Worm (Caenorhabditis elegans) whole organism, L1 larva: ENCODE results near the gene cec-3.

Source experiments
- C16A3.4 ChIP-seq: fragments of 150-350 bp; optimal IDR thresholded peaks from 2 replicates; lab custom pipeline; 2014; ENCODE audit warnings: missing biosample characterization, missing genetic modification characterization
- F16B12.6 ChIP-seq: fragments of 150-350 bp; optimal IDR thresholded peaks from 2 replicates; lab custom pipeline; 2014; ENCODE audit warnings: missing biosample characterization, missing genetic modification characterization
- Y116A8C.19 ChIP-seq: sonication (generic microtip); optimal IDR thresholded peaks from 2 replicates; lab custom pipeline; 2016; ENCODE audit warnings: missing compliant biosample characterization, missing genetic modification characterization, borderline replicate concordance
- aly-2 ChIP-seq: fragments of 150-350 bp; optimal IDR thresholded peaks from 2 replicates; lab custom pipeline; 2014; ENCODE audit warnings: missing biosample characterization, missing genetic modification characterization
- ama-1 ChIP-seq: fragments of 150-350 bp; optimal IDR thresholded peaks from 2 replicates; lab custom pipeline; 2014
- ceh-8 ChIP-seq: fragments of 200-800 bp; sonication (Bioruptor generic); optimal IDR thresholded peaks from 2 replicates; lab custom pipeline; 2018; ENCODE audit warnings: mild to moderate bottlenecking, missing genetic modification characterization, moderate library complexity, missing compliant biosample characterization
- ceh-82 ChIP-seq, 3 experiments: fragments of 150-350 bp in 1 of 3; sonication (generic microtip) in 2 of 3; optimal IDR thresholded peaks; 2 replicates each; lab custom pipeline; 2014 to 2017; ENCODE audit warnings: missing biosample characterization in 3 of 3, missing genetic modification characterization in 3 of 3
- dsc-1 ChIP-seq: sonication (generic microtip); optimal IDR thresholded peaks from 2 replicates; lab custom pipeline; 2016; ENCODE audit warnings: mild to moderate bottlenecking, missing genetic modification characterization, missing compliant biosample characterization
- efl-3 ChIP-seq: fragments of 200-800 bp; sonication (Bioruptor generic); optimal IDR thresholded peaks from 2 replicates; lab custom pipeline; 2018; ENCODE audit warnings: mild to moderate bottlenecking, missing genetic modification characterization, missing compliant biosample characterization
- egl-27 ChIP-seq, 2 experiments: fragments of 150-350 bp in 1 of 2; sonication (generic microtip); optimal IDR thresholded peaks; 3 replicates each; lab custom pipeline; 2017 to 2018; ENCODE audit warnings: missing biosample characterization in 2 of 2, missing genetic modification characterization in 2 of 2, missing genetic modification reagents in 2 of 2
- fkh-10 ChIP-seq: sonication (generic microtip); optimal IDR thresholded peaks from 2 replicates; lab custom pipeline; 2017; ENCODE audit warnings: missing biosample characterization, missing genetic modification reagents, missing genetic modification characterization
- fkh-4 ChIP-seq: sonication (generic microtip); optimal IDR thresholded peaks from 2 replicates; lab custom pipeline; 2016; ENCODE audit warnings: missing compliant biosample characterization, missing genetic modification characterization, borderline replicate concordance
- fos-1 ChIP-seq: fragments of 150-350 bp; optimal IDR thresholded peaks from 2 replicates; lab custom pipeline; 2014; ENCODE audit warnings: missing biosample characterization, missing genetic modification characterization
- hlh-17 ChIP-seq: fragments of 200-800 bp; sonication (Bioruptor generic); optimal IDR thresholded peaks from 2 replicates; lab custom pipeline; 2018; ENCODE audit warnings: missing genetic modification characterization, mild to moderate bottlenecking, missing compliant biosample characterization, moderate library complexity, borderline replicate concordance
- hpl-2 ChIP-seq: fragments of 150-350 bp; optimal IDR thresholded peaks from 2 replicates; lab custom pipeline; 2014; ENCODE audit warnings: missing biosample characterization, missing genetic modification reagents, missing genetic modification characterization
- isw-1 ChIP-seq: fragments of 200-800 bp; sonication (Bioruptor generic); IDR thresholded peaks from 2 replicates; pipeline ENCODE4 v1.3.6; 2022; ENCODE audit warnings: missing genetic modification characterization, missing compliant biosample characterization
- jun-1 ChIP-seq: fragments of 150-350 bp; optimal IDR thresholded peaks from 2 replicates; lab custom pipeline; 2014; ENCODE audit warnings: missing biosample characterization, missing genetic modification reagents, missing genetic modification characterization
- lin-15B ChIP-seq: fragments of 150-350 bp; sonication (generic microtip); optimal IDR thresholded peaks from 3 replicates; lab custom pipeline; 2014; ENCODE audit warnings: missing biosample characterization, missing genetic modification characterization
- lin-39 ChIP-seq: fragments of 150-350 bp; optimal IDR thresholded peaks from 2 replicates; lab custom pipeline; 2014; ENCODE audit warnings: missing biosample characterization, missing genetic modification reagents, missing genetic modification characterization
- mab-9 ChIP-seq: fragments of 200-800 bp; sonication (Bioruptor generic); IDR thresholded peaks from 2 replicates; pipeline ENCODE4 v1.3.6; 2022; ENCODE audit warnings: missing genetic modification reagents, missing genetic modification characterization, missing compliant biosample characterization
- mep-1 ChIP-seq: fragments of 150-350 bp; optimal IDR thresholded peaks from 2 replicates; lab custom pipeline; 2014; ENCODE audit warnings: missing biosample characterization, missing genetic modification characterization
- nhr-20 ChIP-seq: sonication (generic microtip); optimal IDR thresholded peaks from 2 replicates; lab custom pipeline; 2016; ENCODE audit warnings: mild to moderate bottlenecking, missing genetic modification characterization, missing compliant biosample characterization
- nhr-237 ChIP-seq: fragments of 150-350 bp; optimal IDR thresholded peaks from 2 replicates; lab custom pipeline; 2014; ENCODE audit warnings: missing biosample characterization, missing genetic modification characterization
- nhr-28 ChIP-seq: fragments of 150-350 bp; optimal IDR thresholded peaks from 2 replicates; lab custom pipeline; 2014; ENCODE audit warnings: missing biosample characterization, missing genetic modification characterization
- nhr-71 ChIP-seq: sonication (generic microtip); optimal IDR thresholded peaks from 2 replicates; lab custom pipeline; 2016; ENCODE audit warnings: mild to moderate bottlenecking, missing genetic modification characterization, moderate library complexity, missing compliant biosample characterization
- nhr-76 ChIP-seq: sonication (generic microtip); optimal IDR thresholded peaks from 2 replicates; lab custom pipeline; 2017; ENCODE audit warnings: missing biosample characterization, missing genetic modification characterization
- skn-1 ChIP-seq: fragments of 150-350 bp; optimal IDR thresholded peaks from 2 replicates; lab custom pipeline; 2014; ENCODE audit warnings: missing biosample characterization, missing genetic modification characterization
- snpc-4 ChIP-seq: fragments of 150-350 bp; optimal IDR thresholded peaks from 2 replicates; lab custom pipeline; 2014; ENCODE audit warnings: missing biosample characterization, missing genetic modification characterization
- snu-23 ChIP-seq: sonication (generic microtip); optimal IDR thresholded peaks from 2 replicates; lab custom pipeline; 2016; ENCODE audit warnings: missing genetic modification characterization, missing compliant biosample characterization
- sox-4 ChIP-seq: sonication (generic microtip); optimal IDR thresholded peaks from 2 replicates; lab custom pipeline; 2016; ENCODE audit warnings: missing genetic modification characterization, missing compliant biosample characterization
- unc-62 ChIP-seq: fragments of 150-350 bp; optimal IDR thresholded peaks from 2 replicates; lab custom pipeline; 2014; ENCODE audit warnings: missing biosample characterization, missing genetic modification reagents, missing genetic modification characterization
- unc-86 ChIP-seq: sonication (generic microtip); optimal IDR thresholded peaks from 2 replicates; lab custom pipeline; 2016; ENCODE audit warnings: missing genetic modification characterization, missing compliant biosample characterization
- unc-98 ChIP-seq: fragments of 200-800 bp; sonication (Bioruptor generic); IDR thresholded peaks from 2 replicates; pipeline ENCODE4 v1.3.6; 2022; ENCODE audit warnings: missing genetic modification characterization, missing compliant biosample characterization
- vab-15 ChIP-seq: sonication (generic microtip); optimal IDR thresholded peaks from 2 replicates; lab custom pipeline; 2017; ENCODE audit warnings: missing genotype, mild to moderate bottlenecking, missing genetic modification characterization, missing compliant biosample characterization
- xbp-1 ChIP-seq: sonication (generic microtip); optimal IDR thresholded peaks from 2 replicates; lab custom pipeline; 2016; ENCODE audit warnings: missing genetic modification characterization, missing compliant biosample characterization
- ztf-11 ChIP-seq, 2 experiments: sonication (generic microtip); optimal IDR thresholded peaks; 2 replicates each; lab custom pipeline; 2016 to 2017; ENCODE audit warnings: missing genetic modification characterization in 2 of 2, missing biosample characterization in 1 of 2, missing compliant biosample characterization in 1 of 2
- ztf-4 ChIP-seq: fragments of 150-350 bp; optimal IDR thresholded peaks from 2 replicates; lab custom pipeline; 2014; ENCODE audit warnings: missing biosample characterization, missing genetic modification characterization

The cec-3 gene

DNA sequence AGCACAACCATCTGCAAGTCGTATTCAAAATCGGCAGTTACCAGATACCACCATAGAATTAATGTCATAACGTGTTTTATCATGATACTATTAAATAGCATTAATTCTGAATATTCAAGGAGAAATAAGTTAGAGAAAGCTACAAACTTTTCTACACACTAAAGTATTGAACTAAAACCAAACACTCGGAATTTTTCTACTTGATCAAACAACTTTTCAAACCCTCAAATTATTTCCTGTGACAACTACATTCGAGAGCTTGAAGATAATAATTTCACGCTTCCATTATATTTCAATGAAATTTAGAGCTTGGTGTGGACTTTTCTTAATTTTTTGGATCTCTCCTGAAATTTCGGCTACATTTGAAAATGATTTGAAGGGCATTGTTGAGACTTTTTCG lies 34.9 kb downstream of the cec-3 start, which contains the start of gene irld-47:
Gene irld-47, minus strand, starts transcription at position 101 of the 400 bp plus-strand sequence.
- TF ChIP-seq fos-1 (tag; lab: Kevin White, UChicago) (no peak), unc-98 (GFP tag; lab: Robert Waterston, UW) (no peak), nhr-76 (no peak), ztf-4 (tag; lab: Kevin White, UChicago) (no peak), Y116A8C.19 (tag; lab: Kevin White, UChicago) (no peak), ceh-82 (tag; optimal IDR thresholded peaks at IDR 0.05; lab: Kevin White, UChicago) (no peak), skn-1 (tag; lab: Kevin White, UChicago) (no peak), vab-15 (no peak), F16B12.6 (tag; lab: Kevin White, UChicago) (no peak), unc-62 (GFP tag; lab: Kevin White, UChicago) (no peak), snu-23 (GFP tag; lab: Kevin White, UChicago) (no peak), ama-1 (no peak), egl-27 (tag; optimal IDR thresholded peaks at IDR 0.05; lab: Kevin White, UChicago) (no peak), aly-2 (tag; lab: Kevin White, UChicago) (no peak), fkh-10 (GFP tag; lab: Kevin White, UChicago) (no peak)

DNA sequence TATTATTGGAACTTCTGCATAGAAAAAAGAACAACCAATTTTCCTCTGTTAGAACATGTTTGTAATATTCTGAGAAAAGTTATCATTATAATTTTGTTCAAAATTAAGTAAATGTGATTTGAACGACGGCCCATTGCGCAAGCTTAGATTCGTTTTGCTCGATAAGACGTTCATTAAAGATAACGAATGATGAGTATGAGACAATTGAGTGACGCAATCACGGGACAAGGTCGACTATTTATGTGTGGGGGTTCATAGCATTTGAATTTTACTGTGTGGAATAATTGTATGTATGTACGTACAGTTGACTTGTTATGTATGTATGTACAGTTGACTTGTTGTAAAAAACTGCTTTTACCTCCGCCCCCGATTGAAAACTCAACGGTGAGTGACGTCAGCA lies 38.0 kb downstream of the cec-3 start:
- TF ChIP-seq jun-1 (tag; lab: Kevin White, UChicago), result no peak
- TF ChIP-seq F16B12.6 (tag; lab: Kevin White, UChicago), result no peak
- TF ChIP-seq nhr-28 (tag; lab: Kevin White, UChicago), result no peak
- TF ChIP-seq nhr-20 (tag; lab: Kevin White, UChicago), result no peak
- no peak for TF ChIP-seq lin-39 (tag; lab: Kevin White, UChicago)
- TF ChIP-seq xbp-1, result no peak
- no peak for TF ChIP-seq snpc-4 (tag; lab: Kevin White, UChicago)
- no peak for TF ChIP-seq hpl-2 (GFP tag; lab: Kevin White, UChicago)
- TF ChIP-seq mab-9 (GFP tag; lab: Robert Waterston, UW), result no peak
- TF ChIP-seq sox-4 (tag; lab: Kevin White, UChicago), result no peak
- TF ChIP-seq nhr-237 (tag; lab: Kevin White, UChicago), result no peak
- no peak for TF ChIP-seq ztf-11 (tag; optimal IDR thresholded peaks at IDR 0.05; lab: Kevin White, UChicago)
- no peak for TF ChIP-seq skn-1 (tag; lab: Kevin White, UChicago)
- no peak for TF ChIP-seq snu-23 (GFP tag; lab: Kevin White, UChicago)
- no peak for TF ChIP-seq fkh-4 (tag; lab: Kevin White, UChicago)

DNA sequence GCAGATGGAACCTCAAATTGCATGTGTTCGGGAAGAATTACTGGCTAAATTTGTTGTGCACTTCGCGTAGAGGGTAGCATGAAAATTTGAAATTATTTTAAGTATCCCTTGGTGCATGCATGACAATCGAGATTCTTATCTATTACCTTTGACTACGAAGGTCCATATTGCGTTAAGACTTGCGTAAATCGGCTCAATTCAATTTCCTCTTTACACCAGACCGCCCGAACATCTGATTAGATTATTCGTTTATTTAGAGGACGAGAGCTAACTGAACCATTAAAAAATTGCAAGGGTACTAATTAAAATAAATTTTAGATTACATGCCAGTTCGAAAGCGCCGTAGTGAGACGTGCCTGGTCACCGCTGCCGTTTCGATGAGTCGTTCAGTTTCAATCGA lies 39.8 kb downstream of the cec-3 start:
- TF ChIP-seq ztf-11 (tag; optimal IDR thresholded peaks at IDR 0.05; lab: Kevin White, UChicago) (no peak), isw-1 (GFP tag; lab: Robert Waterston, UW) (no peak), hlh-17 (GFP tag; lab: Kevin White, UChicago) (no peak), jun-1 (tag; lab: Kevin White, UChicago) (no peak), unc-86 (tag; lab: Kevin White, UChicago) (no peak), C16A3.4 (tag; lab: Kevin White, UChicago) (no peak), fos-1 (tag; lab: Kevin White, UChicago) (no peak), lin-15B (tag; lab: Kevin White, UChicago) (no peak), ceh-8 (GFP tag; lab: Kevin White, UChicago) (no peak), aly-2 (tag; lab: Kevin White, UChicago) (no peak), mep-1 (no peak), dsc-1 (tag; lab: Kevin White, UChicago) (no peak), efl-3 (no peak), F16B12.6 (tag; lab: Kevin White, UChicago) (no peak), nhr-71 (tag; lab: Kevin White, UChicago) (no peak)
